Fruit fly (Drosophila melanogaster) whole organism, embryonic: ENCODE data around the gene SMC6.
A peak's percentile ranks its signal among the peaks of the same experiment; 100 is the strongest.

Experiments used
- Ada2b ChIP-seq: fragments of 200-800 bp; sonication (Bioruptor generic); IDR thresholded peaks from 2 replicates; pipeline ENCODE4 v1.3.6; 2022; ENCODE audit warnings: missing biosample characterization, missing genetic modification characterization
- Atf6 ChIP-seq: fragments of 200-800 bp; sonication (Bioruptor generic); IDR thresholded peaks from 2 replicates; pipeline ENCODE4 v1.3.6; 2022; ENCODE audit warnings: missing biosample characterization, missing genetic modification characterization
- Blimp-1 ChIP-seq: fragments of 200-800 bp; sonication (Bioruptor generic); optimal IDR thresholded peaks from 3 replicates; lab custom pipeline; 2018; ENCODE audit warnings: missing biosample characterization, missing genetic modification characterization, mild to moderate bottlenecking, moderate library complexity, missing genetic modification reagents
- CG12659 ChIP-seq: fragments of 200-800 bp; sonication (Bioruptor generic); optimal IDR thresholded peaks from 3 replicates; lab custom pipeline; 2017; ENCODE audit warnings: mild to moderate bottlenecking, missing biosample characterization, missing genetic modification reagents, missing genetic modification characterization
- CG14050 ChIP-seq: fragments of 200-800 bp; sonication (Bioruptor generic); IDR thresholded peaks from 3 replicates; pipeline ENCODE4 v1.3.6; 2022; ENCODE audit warnings: missing biosample characterization, missing genetic modification characterization
- CG15514 ChIP-seq: fragments of 200-800 bp; sonication (Bioruptor generic); optimal IDR thresholded peaks from 3 replicates; lab custom pipeline; 2017; ENCODE audit warnings: missing biosample characterization, missing genetic modification characterization, mild to moderate bottlenecking, moderate library complexity, missing genetic modification reagents
- CG16813 ChIP-seq: fragments of 200-800 bp; sonication (Bioruptor generic); IDR thresholded peaks from 3 replicates; pipeline ENCODE4 v1.3.6; 2022; ENCODE audit warnings: missing biosample characterization, missing genetic modification characterization; ENCODE audit not compliant: partially characterized antibody
- CG17328 ChIP-seq: fragments of 200-800 bp; sonication (Bioruptor generic); IDR thresholded peaks from 2 replicates; pipeline ENCODE4 v1.3.6; 2022; ENCODE audit warnings: missing biosample characterization, missing genetic modification characterization
- CG17802 ChIP-seq: fragments of 200-800 bp; sonication (Bioruptor generic); optimal IDR thresholded peaks from 2 replicates; lab custom pipeline; 2018; ENCODE audit warnings: missing biosample characterization, mild to moderate bottlenecking, missing genetic modification characterization, moderate library complexity
- CG1832 ChIP-seq: fragments of 200-800 bp; sonication (Bioruptor generic); optimal IDR thresholded peaks from 2 replicates; lab custom pipeline; 2017; ENCODE audit warnings: missing biosample characterization, mild to moderate bottlenecking, missing genetic modification characterization, inconsistent platforms
- CG2116 ChIP-seq: fragments of 200-800 bp; sonication (Bioruptor generic); optimal IDR thresholded peaks from 3 replicates; lab custom pipeline; 2018; ENCODE audit warnings: missing biosample characterization, mild to moderate bottlenecking, missing genetic modification characterization
- CG32532 ChIP-seq: fragments of 200-800 bp; sonication (Bioruptor generic); IDR thresholded peaks from 2 replicates; pipeline ENCODE4 v1.3.6; 2022; ENCODE audit warnings: missing biosample characterization, missing genetic modification characterization
- CG3281 ChIP-seq: fragments of 200-800 bp; sonication (Bioruptor generic); optimal IDR thresholded peaks from 3 replicates; lab custom pipeline; 2017; ENCODE audit warnings: missing biosample characterization, mild to moderate bottlenecking, missing genetic modification characterization
- CG4617 ChIP-seq: fragments of 200-800 bp; sonication (Bioruptor generic); optimal IDR thresholded peaks from 3 replicates; lab custom pipeline; 2016; ENCODE audit warnings: missing biosample characterization, missing genetic modification characterization, borderline replicate concordance
- CG7786 ChIP-seq: fragments of 200-800 bp; sonication (Bioruptor generic); optimal IDR thresholded peaks from 2 replicates; lab custom pipeline; 2016; ENCODE audit warnings: missing biosample characterization, missing genetic modification characterization
- CG7839 ChIP-seq: fragments of 200-800 bp; sonication (Bioruptor generic); optimal IDR thresholded peaks from 3 replicates; lab custom pipeline; 2018; ENCODE audit warnings: missing biosample characterization, mild to moderate bottlenecking, missing genetic modification characterization, moderate library complexity
- CG7987 ChIP-seq: fragments of 200-800 bp; sonication (Bioruptor generic); optimal IDR thresholded peaks from 2 replicates; lab custom pipeline; 2018; ENCODE audit warnings: missing biosample characterization, mild to moderate bottlenecking, missing genetic modification characterization, moderate library complexity
- CG9817 ChIP-seq: fragments of 200-800 bp; sonication (Bioruptor generic); optimal IDR thresholded peaks from 2 replicates; lab custom pipeline; 2018; ENCODE audit warnings: missing biosample characterization, mild to moderate bottlenecking, missing genetic modification characterization, moderate library complexity
- CG9932 ChIP-seq: fragments of 200-800 bp; sonication (Bioruptor generic); IDR thresholded peaks from 2 replicates; pipeline ENCODE4 v1.3.6; 2022; ENCODE audit warnings: missing biosample characterization, missing genetic modification characterization
- Dp ChIP-seq: fragments of 200-800 bp; sonication (Bioruptor generic); optimal IDR thresholded peaks from 2 replicates; lab custom pipeline; 2018; ENCODE audit warnings: missing biosample characterization, mild to moderate bottlenecking, missing genetic modification characterization, moderate library complexity
- E2f2 ChIP-seq: fragments of 200-800 bp; sonication (Bioruptor generic); IDR thresholded peaks from 2 replicates; pipeline ENCODE4 v1.3.6; 2022; ENCODE audit warnings: missing biosample characterization, missing genetic modification characterization
- H15 ChIP-seq: fragments of 200-800 bp; sonication (Bioruptor generic); IDR thresholded peaks from 3 replicates; pipeline ENCODE4 v1.3.6; 2022; ENCODE audit warnings: missing biosample characterization, missing genetic modification characterization
- HLH54F ChIP-seq: fragments of 200-800 bp; sonication (Bioruptor generic); optimal IDR thresholded peaks from 3 replicates; lab custom pipeline; 2016; ENCODE audit warnings: missing biosample characterization, missing genetic modification characterization
- HLHmδ ChIP-seq: fragments of 200-800 bp; sonication (Bioruptor generic); optimal IDR thresholded peaks from 2 replicates; lab custom pipeline; 2018; ENCODE audit warnings: missing biosample characterization, mild to moderate bottlenecking, missing genetic modification characterization, moderate library complexity
- MBD-R2 ChIP-seq: fragments of 200-800 bp; sonication (Bioruptor generic); IDR thresholded peaks from 2 replicates; pipeline ENCODE4 v1.3.6; 2022; ENCODE audit warnings: missing biosample characterization, missing genetic modification characterization
- Med ChIP-seq: fragments of 200-800 bp; sonication (Bioruptor generic); peaks from one replicate; lab custom pipeline; 2016; ENCODE audit warnings: missing biosample characterization, missing genetic modification characterization, mild to moderate bottlenecking, inconsistent platforms, moderate library complexity
- Opbp ChIP-seq: fragments of 200-800 bp; sonication (Bioruptor generic); IDR thresholded peaks from 3 replicates; pipeline ENCODE4 v1.3.6; 2022; ENCODE audit warnings: missing biosample characterization, missing genetic modification characterization; ENCODE audit not compliant: partially characterized antibody
- Pdp1 ChIP-seq, 2 experiments: fragments of 200-800 bp; sonication (Bioruptor generic); optimal IDR thresholded peaks; 3 replicates each; lab custom pipeline; 2016; ENCODE audit warnings: missing biosample characterization in 2 of 2, missing genetic modification characterization in 2 of 2, mild to moderate bottlenecking in 1 of 2, moderate library complexity in 1 of 2
- Rfx ChIP-seq: fragments of 200-800 bp; sonication (Bioruptor generic); IDR thresholded peaks from 2 replicates; pipeline ENCODE4 v1.3.6; 2022; ENCODE audit warnings: missing biosample characterization, missing genetic modification characterization
- Scr ChIP-seq: fragments of 200-800 bp; sonication (Bioruptor generic); IDR thresholded peaks from 2 replicates; pipeline ENCODE4 v1.3.6; 2022; ENCODE audit warnings: missing biosample characterization, missing genetic modification characterization; ENCODE audit not compliant: partially characterized antibody
- Side ChIP-seq: fragments of 200-800 bp; sonication (Bioruptor generic); optimal IDR thresholded peaks from 2 replicates; lab custom pipeline; 2016; ENCODE audit warnings: missing biosample characterization, missing genetic modification characterization
- Sin3A ChIP-seq: fragments of >200 bp; optimal IDR thresholded peaks from 2 replicates; lab custom pipeline; 2018
- bsh ChIP-seq, 2 experiments: fragments of 200-800 bp; sonication (Bioruptor generic); optimal IDR thresholded peaks; 2 replicates each; lab custom pipeline; 2017 to 2018; ENCODE audit warnings: mild to moderate bottlenecking in 2 of 2, missing biosample characterization in 2 of 2, missing genetic modification characterization in 2 of 2, moderate library complexity in 1 of 2
- caup ChIP-seq: fragments of 200-800 bp; sonication (Bioruptor generic); optimal IDR thresholded peaks from 3 replicates; lab custom pipeline; 2017; ENCODE audit warnings: missing biosample characterization, mild to moderate bottlenecking, missing genetic modification characterization, moderate library complexity; ENCODE audit not compliant: severe bottlenecking
- dpn ChIP-seq, 2 experiments: fragments of 200-800 bp; sonication (Bioruptor generic); optimal IDR thresholded peaks; 3 replicates each; lab custom pipeline; 2016; ENCODE audit warnings: missing biosample characterization in 2 of 2, missing genetic modification characterization in 2 of 2
- ewg ChIP-seq: fragments of 200-800 bp; sonication (Bioruptor generic); optimal IDR thresholded peaks from 3 replicates; lab custom pipeline; 2017; ENCODE audit warnings: mild to moderate bottlenecking, missing biosample characterization, missing genetic modification reagents, missing genetic modification characterization
- gcm ChIP-seq: fragments of 200-800 bp; sonication (Bioruptor generic); optimal IDR thresholded peaks from 2 replicates; lab custom pipeline; 2019; ENCODE audit warnings: missing biosample characterization, mild to moderate bottlenecking, missing genetic modification characterization, moderate library complexity
- grau ChIP-seq: fragments of 200-800 bp; optimal IDR thresholded peaks from 3 replicates; lab custom pipeline; 2019; ENCODE audit warnings: missing biosample characterization, mild to moderate bottlenecking, missing genetic modification characterization, moderate library complexity
- inv ChIP-seq: fragments of 200-800 bp; sonication (Bioruptor generic); IDR thresholded peaks from 2 replicates; pipeline ENCODE4 v1.3.6; 2022; ENCODE audit warnings: missing biosample characterization, missing genetic modification characterization; ENCODE audit not compliant: partially characterized antibody
- knrl ChIP-seq: fragments of 200-800 bp; sonication (Bioruptor generic); IDR thresholded peaks from 3 replicates; pipeline ENCODE4 v1.3.6; 2022; ENCODE audit warnings: missing biosample characterization, missing genetic modification characterization; ENCODE audit not compliant: partially characterized antibody
- lov ChIP-seq, 2 experiments: fragments of 200-800 bp in 1 of 2; fragments of >200 bp in 1 of 2; sonication (Bioruptor generic) in 1 of 2; IDR thresholded peaks in 1 of 2; optimal IDR thresholded peaks in 1 of 2; 2 replicates in 1 of 2; 3 replicates in 1 of 2; pipeline versions ENCODE4 v1.3.6 to Lab custom; 2017 to 2022; ENCODE audit warnings: missing biosample characterization in 1 of 2, missing genetic modification characterization in 1 of 2
- pfk ChIP-seq: fragments of 200-800 bp; sonication (Bioruptor generic); optimal IDR thresholded peaks from 2 replicates; lab custom pipeline; 2018; ENCODE audit warnings: missing biosample characterization, mild to moderate bottlenecking, missing genetic modification characterization, moderate library complexity
- sna ChIP-seq: fragments of 200-800 bp; sonication (Bioruptor generic); IDR thresholded peaks from 2 replicates; pipeline ENCODE4 v1.3.6; 2022; ENCODE audit warnings: missing biosample characterization, missing genetic modification characterization; ENCODE audit not compliant: partially characterized antibody
- stc ChIP-seq: fragments of 200-800 bp; sonication (Bioruptor generic); IDR thresholded peaks from 2 replicates; pipeline ENCODE4 v1.3.6; 2022; ENCODE audit warnings: missing biosample characterization, missing genetic modification characterization
- toy ChIP-seq: fragments of 200-800 bp; sonication (Bioruptor generic); IDR thresholded peaks from 2 replicates; pipeline ENCODE4 v1.3.6; 2022; ENCODE audit warnings: missing biosample characterization, missing genetic modification characterization
- trem ChIP-seq: fragments of 200-800 bp; optimal IDR thresholded peaks from 3 replicates; lab custom pipeline; 2019; ENCODE audit warnings: missing biosample characterization, mild to moderate bottlenecking, missing genetic modification characterization, moderate library complexity
- trh ChIP-seq: fragments of 200-800 bp; sonication (Bioruptor generic); optimal IDR thresholded peaks from 2 replicates; lab custom pipeline; 2016; ENCODE audit warnings: missing biosample characterization, missing genetic modification characterization
- zfh1 ChIP-seq: fragments of 200-800 bp; sonication (Bioruptor generic); IDR thresholded peaks from 3 replicates; pipeline ENCODE4 v1.3.6; 2022; ENCODE audit warnings: missing biosample characterization, missing genetic modification characterization

Gene SMC6

dm6 chr3R:24226744-24227143 is 33.5 kb upstream of the SMC6 start, which contains the start of the genes Spps and CG13609 (continued):
- TF ChIP-seq CG9932 (GFP tag; lab: Robert Waterston, UW): peak; percentile 53; the same call in 1 of the 2 replicates
- peak; percentile 17 for TF ChIP-seq CG7987 (GFP tag; lab: Kevin White, UChicago)
- peak; percentile 65 for TF ChIP-seq Sin3A (lab: Kevin White, UChicago)
- TF ChIP-seq trem (tag; lab: Kevin White, UChicago): peak; percentile 88
- TF ChIP-seq H15 (GFP tag; lab: Robert Waterston, UW): no peak
- peak; percentile 66 for TF ChIP-seq Rfx (GFP tag; lab: Robert Waterston, UW)
- TF ChIP-seq CG17328: 0 out of 2 replicates have a peak, but pooled peaks have one; percentile 13
- no peak for TF ChIP-seq trh (GFP tag; lab: Kevin White, UChicago)
- peak; percentile 85 for TF ChIP-seq knrl (GFP tag; lab: Robert Waterston, UW)
- TF ChIP-seq grau (tag; lab: Kevin White, UChicago): peak; percentile 40
- TF ChIP-seq pfk (GFP tag; lab: Kevin White, UChicago): no peak
- TF ChIP-seq sna (GFP tag; lab: Robert Waterston, UW): peak; percentile 92
- TF ChIP-seq Blimp-1: peak; percentile 97
- peak; percentile 33 for TF ChIP-seq caup (GFP tag; lab: Kevin White, UChicago)
- peak; percentile 98 for TF ChIP-seq CG4617 (GFP tag; lab: Kevin White, UChicago)
- TF ChIP-seq Scr (GFP tag; lab: Robert Waterston, UW): peak; percentile 91
- peak; percentile 93 for TF ChIP-seq inv (GFP tag; lab: Robert Waterston, UW)
- peak; percentile 95 for TF ChIP-seq CG16813 (GFP tag; lab: Robert Waterston, UW)
- peak; percentile 77 for TF ChIP-seq CG12659 (GFP tag; lab: Kevin White, UChicago)
- no peak for TF ChIP-seq CG1832
- no peak for TF ChIP-seq toy (GFP tag; lab: Robert Waterston, UW)
- TF ChIP-seq HLHmδ (GFP tag; lab: Kevin White, UChicago): peak; percentile 2
- no peak for TF ChIP-seq CG14050 (GFP tag; lab: Robert Waterston, UW)
- peak; percentile 66 for TF ChIP-seq Dp (GFP tag; lab: Kevin White, UChicago)
- TF ChIP-seq Med (GFP tag; lab: Kevin White, UChicago): peak; percentile 87
- no peak for TF ChIP-seq HLH54F (GFP tag; lab: Kevin White, UChicago)
- no peak for TF ChIP-seq CG7839 (tag; lab: Kevin White, UChicago)
- no peak for TF ChIP-seq lov (optimal IDR thresholded peaks at IDR 0.05; lab: Kevin White, UChicago)
- TF ChIP-seq lov (GFP tag; IDR thresholded peaks at IDR 0.05; lab: Robert Waterston, UW): no peak
- no peak for TF ChIP-seq Ada2b (GFP tag; lab: Robert Waterston, UW)
- peak; percentile 98 for TF ChIP-seq Opbp (GFP tag; lab: Robert Waterston, UW)
- TF ChIP-seq dpn (GFP tag; optimal IDR thresholded peaks at IDR 0.05; lab: Kevin White, UChicago): peak in 1 of 2 experiments; percentile 38
- TF ChIP-seq MBD-R2 (GFP tag; lab: Robert Waterston, UW): peak; percentile 95
- TF ChIP-seq gcm (GFP tag; lab: Kevin White, UChicago): no peak
- no peak for TF ChIP-seq CG9817 (tag; lab: Kevin White, UChicago)
- TF ChIP-seq CG7786 (GFP tag; lab: Kevin White, UChicago): no peak
- 0 out of 2 replicates have a peak, but pooled peaks have one; percentile 27 for TF ChIP-seq CG32532 (GFP tag; lab: Robert Waterston, UW)
- TF ChIP-seq Pdp1 (GFP tag; optimal IDR thresholded peaks at IDR 0.05; lab: Kevin White, UChicago): peak in 1 of 2 experiments; percentile 12
- peak; percentile 7 for TF ChIP-seq Side (GFP tag; lab: Kevin White, UChicago)
- TF ChIP-seq CG17802 (tag; lab: Kevin White, UChicago): no peak
- peak; percentile 11 for TF ChIP-seq ewg
- peak; percentile 99 for TF ChIP-seq CG2116 (GFP tag; lab: Kevin White, UChicago)
- TF ChIP-seq CG15514: peak; percentile 61
- TF ChIP-seq stc: no peak
- no peak for TF ChIP-seq Atf6 (GFP tag; lab: Robert Waterston, UW)
- peak; percentile 3 for TF ChIP-seq CG3281 (GFP tag; lab: Kevin White, UChicago)
- TF ChIP-seq bsh (GFP tag; optimal IDR thresholded peaks at IDR 0.05; lab: Kevin White, UChicago): peak in 1 of 2 experiments; percentile 13
- peak; percentile 72 for TF ChIP-seq E2f2 (GFP tag; lab: Robert Waterston, UW)
- peak; percentile 50; the same call in 1 of the 3 replicates for TF ChIP-seq zfh1 (GFP tag; lab: Robert Waterston, UW)
